Fruit fly (Drosophila melanogaster) whole organism, embryonic: ENCODE data around the gene Hasp.

Experiments used
- Abd-B ChIP-seq: fragments of 200-800 bp; sonication (Bioruptor generic); optimal IDR thresholded peaks from 2 replicates; lab custom pipeline; 2018; ENCODE audit warnings: missing biosample characterization, mild to moderate bottlenecking, missing genetic modification characterization, moderate library complexity
- CG10267 ChIP-seq: fragments of 200-800 bp; sonication (Bioruptor generic); optimal IDR thresholded peaks from 2 replicates; lab custom pipeline; 2018; ENCODE audit warnings: missing biosample characterization, mild to moderate bottlenecking, missing genetic modification characterization, moderate library complexity
- CG10366 ChIP-seq: fragments of 200-800 bp; sonication (Bioruptor generic); IDR thresholded peaks from 2 replicates; pipeline ENCODE4 v1.3.6; 2022; ENCODE audit warnings: missing biosample characterization, missing genetic modification characterization
- CG10462 ChIP-seq: fragments of 200-800 bp; sonication (Bioruptor generic); optimal IDR thresholded peaks from 2 replicates; lab custom pipeline; 2016; ENCODE audit warnings: missing biosample characterization, missing genetic modification characterization
- CG13287 ChIP-seq: fragments of 200-800 bp; sonication (Bioruptor generic); IDR thresholded peaks from 2 replicates; pipeline ENCODE4 v1.3.6; 2022; ENCODE audit warnings: missing biosample characterization, missing genetic modification characterization; ENCODE audit not compliant: partially characterized antibody
- CG14050 ChIP-seq: fragments of 200-800 bp; sonication (Bioruptor generic); IDR thresholded peaks from 3 replicates; pipeline ENCODE4 v1.3.6; 2022; ENCODE audit warnings: missing biosample characterization, missing genetic modification characterization
- CG14441 ChIP-seq: fragments of 200-800 bp; sonication (Bioruptor generic); IDR thresholded peaks from 2 replicates; pipeline ENCODE4 v1.3.6; 2022; ENCODE audit warnings: missing biosample characterization, missing genetic modification characterization
- CG14667 ChIP-seq: fragments of 200-800 bp; sonication (Bioruptor generic); IDR thresholded peaks from 2 replicates; pipeline ENCODE4 v1.3.6; 2022; ENCODE audit warnings: missing biosample characterization, missing genetic modification characterization
- CG15514 ChIP-seq: fragments of 200-800 bp; sonication (Bioruptor generic); optimal IDR thresholded peaks from 3 replicates; lab custom pipeline; 2017; ENCODE audit warnings: missing biosample characterization, missing genetic modification characterization, mild to moderate bottlenecking, moderate library complexity, missing genetic modification reagents
- CG16813 ChIP-seq: fragments of 200-800 bp; sonication (Bioruptor generic); IDR thresholded peaks from 3 replicates; pipeline ENCODE4 v1.3.6; 2022; ENCODE audit warnings: missing biosample characterization, missing genetic modification characterization; ENCODE audit not compliant: partially characterized antibody
- CG17361 ChIP-seq: fragments of 200-800 bp; sonication (Bioruptor generic); IDR thresholded peaks from 3 replicates; pipeline ENCODE4 v1.3.6; 2022; ENCODE audit warnings: missing biosample characterization, missing genetic modification characterization
- CG1832 ChIP-seq: fragments of 200-800 bp; sonication (Bioruptor generic); optimal IDR thresholded peaks from 2 replicates; lab custom pipeline; 2017; ENCODE audit warnings: missing biosample characterization, mild to moderate bottlenecking, missing genetic modification characterization, inconsistent platforms
- CG2712 ChIP-seq: fragments of 200-800 bp; optimal IDR thresholded peaks from 3 replicates; lab custom pipeline; 2019; ENCODE audit warnings: missing biosample characterization, mild to moderate bottlenecking, missing genetic modification characterization, moderate library complexity
- CG30020 ChIP-seq: fragments of 200-800 bp; optimal IDR thresholded peaks from 2 replicates; lab custom pipeline; 2019; ENCODE audit warnings: missing biosample characterization, mild to moderate bottlenecking, missing genetic modification characterization, moderate library complexity
- CG30431 ChIP-seq: fragments of 200-800 bp; sonication (Bioruptor generic); optimal IDR thresholded peaks from 2 replicates; lab custom pipeline; 2017; ENCODE audit warnings: missing biosample characterization, missing genetic modification characterization
- CG31224 ChIP-seq: fragments of 200-800 bp; sonication (Bioruptor generic); IDR thresholded peaks from 2 replicates; pipeline ENCODE4 v1.3.6; 2022; ENCODE audit warnings: missing biosample characterization, missing genetic modification characterization
- CG33213 ChIP-seq: fragments of 200-800 bp; sonication (Bioruptor generic); optimal IDR thresholded peaks from 3 replicates; lab custom pipeline; 2016; ENCODE audit warnings: missing biosample characterization, missing genetic modification characterization
- CG34376 ChIP-seq: fragments of 200-800 bp; sonication (Bioruptor generic); optimal IDR thresholded peaks from 2 replicates; lab custom pipeline; 2018; ENCODE audit warnings: missing biosample characterization, mild to moderate bottlenecking, missing genetic modification characterization
- CG4328 ChIP-seq: fragments of 200-800 bp; sonication (Bioruptor generic); optimal IDR thresholded peaks from 3 replicates; lab custom pipeline; 2017; ENCODE audit warnings: missing biosample characterization, missing genetic modification reagents, missing genetic modification characterization
- CG4820 ChIP-seq: fragments of 200-800 bp; sonication (Bioruptor generic); optimal IDR thresholded peaks from 3 replicates; lab custom pipeline; 2016; ENCODE audit warnings: missing biosample characterization, missing genetic modification characterization
- CG6254 ChIP-seq: fragments of 200-800 bp; sonication (Bioruptor generic); optimal IDR thresholded peaks from 3 replicates; lab custom pipeline; 2017; ENCODE audit warnings: mild to moderate bottlenecking, missing biosample characterization, missing genetic modification reagents, missing genetic modification characterization
- CG6791 ChIP-seq: fragments of 200-800 bp; sonication (Bioruptor generic); IDR thresholded peaks from 3 replicates; pipeline ENCODE4 v1.3.6; 2022; ENCODE audit warnings: missing biosample characterization, missing genetic modification characterization; ENCODE audit not compliant: partially characterized antibody
- CG7987 ChIP-seq: fragments of 200-800 bp; sonication (Bioruptor generic); optimal IDR thresholded peaks from 2 replicates; lab custom pipeline; 2018; ENCODE audit warnings: missing biosample characterization, mild to moderate bottlenecking, missing genetic modification characterization, moderate library complexity
- CG9437 ChIP-seq: fragments of 200-800 bp; sonication (Bioruptor generic); optimal IDR thresholded peaks from 2 replicates; lab custom pipeline; 2018; ENCODE audit warnings: missing biosample characterization, mild to moderate bottlenecking, missing genetic modification characterization
- Dll ChIP-seq: fragments of 200-800 bp; sonication (Bioruptor generic); IDR thresholded peaks from 4 replicates; pipeline ENCODE4 v1.3.6; 2022; ENCODE audit warnings: missing biosample characterization, missing genetic modification characterization; ENCODE audit not compliant: partially characterized antibody
- Doc3 ChIP-seq: fragments of 200-800 bp; sonication (Bioruptor generic); IDR thresholded peaks from 3 replicates; pipeline ENCODE4 v1.3.6; 2022; ENCODE audit warnings: missing biosample characterization, missing genetic modification characterization; ENCODE audit not compliant: partially characterized antibody
- Ets97D ChIP-seq: fragments of 200-800 bp; sonication (Bioruptor generic); optimal IDR thresholded peaks from 3 replicates; lab custom pipeline; 2016; ENCODE audit warnings: missing biosample characterization, missing genetic modification characterization
- Hr51 ChIP-seq, 2 experiments: fragments of 200-800 bp; sonication (Bioruptor generic); optimal IDR thresholded peaks; 2 replicates in 1 of 2; 3 replicates in 1 of 2; lab custom pipeline; 2016 to 2018; ENCODE audit warnings: missing biosample characterization in 2 of 2, missing genetic modification characterization in 2 of 2, mild to moderate bottlenecking in 1 of 2, moderate library complexity in 1 of 2
- Lhr ChIP-seq: fragments of 200-800 bp; sonication (Bioruptor generic); optimal IDR thresholded peaks from 3 replicates; lab custom pipeline; 2017; ENCODE audit warnings: mild to moderate bottlenecking, missing biosample characterization, missing genetic modification reagents, missing genetic modification characterization
- Myb ChIP-seq: fragments of 200-800 bp; sonication (Bioruptor generic); optimal IDR thresholded peaks from 2 replicates; lab custom pipeline; 2016; ENCODE audit warnings: missing biosample characterization, missing genetic modification characterization
- NFAT ChIP-seq: fragments of 200-800 bp; sonication (Bioruptor generic); IDR thresholded peaks from 2 replicates; pipeline ENCODE4 v1.3.6; 2022; ENCODE audit warnings: missing biosample characterization, missing genetic modification characterization
- Scr ChIP-seq: fragments of 200-800 bp; sonication (Bioruptor generic); IDR thresholded peaks from 2 replicates; pipeline ENCODE4 v1.3.6; 2022; ENCODE audit warnings: missing biosample characterization, missing genetic modification characterization; ENCODE audit not compliant: partially characterized antibody
- Side ChIP-seq: fragments of 200-800 bp; sonication (Bioruptor generic); optimal IDR thresholded peaks from 2 replicates; lab custom pipeline; 2016; ENCODE audit warnings: missing biosample characterization, missing genetic modification characterization
- az2 ChIP-seq: fragments of 200-800 bp; sonication (Bioruptor generic); optimal IDR thresholded peaks from 3 replicates; lab custom pipeline; 2016; ENCODE audit warnings: missing biosample characterization, missing genetic modification characterization
- cas ChIP-seq: fragments of 200-800 bp; sonication (Bioruptor generic); IDR thresholded peaks from 2 replicates; pipeline ENCODE4 v1.3.6; 2022; ENCODE audit warnings: missing biosample characterization, missing genetic modification characterization
- cato ChIP-seq: fragments of 200-800 bp; sonication (Bioruptor generic); optimal IDR thresholded peaks from 2 replicates; lab custom pipeline; 2016; ENCODE audit warnings: missing biosample characterization, missing genetic modification characterization, borderline replicate concordance
- caup ChIP-seq: fragments of 200-800 bp; sonication (Bioruptor generic); optimal IDR thresholded peaks from 3 replicates; lab custom pipeline; 2017; ENCODE audit warnings: missing biosample characterization, mild to moderate bottlenecking, missing genetic modification characterization, moderate library complexity; ENCODE audit not compliant: severe bottlenecking
- chinmo ChIP-seq: fragments of 200-800 bp; sonication (Bioruptor generic); IDR thresholded peaks from 4 replicates; pipeline ENCODE4 v1.3.6; 2022; ENCODE audit warnings: missing biosample characterization, missing genetic modification characterization; ENCODE audit not compliant: partially characterized antibody
- dmrt11E ChIP-seq: fragments of 200-800 bp; sonication (Bioruptor generic); optimal IDR thresholded peaks from 3 replicates; lab custom pipeline; 2018; ENCODE audit warnings: missing biosample characterization, mild to moderate bottlenecking, missing genetic modification characterization, moderate library complexity
- fd102C ChIP-seq: fragments of 200-800 bp; sonication (Bioruptor generic); optimal IDR thresholded peaks from 2 replicates; lab custom pipeline; 2018; ENCODE audit warnings: missing biosample characterization, mild to moderate bottlenecking, missing genetic modification characterization, moderate library complexity
- hbn ChIP-seq: fragments of 200-800 bp; sonication (Bioruptor generic); IDR thresholded peaks from 2 replicates; pipeline ENCODE4 v1.3.6; 2022; ENCODE audit warnings: missing biosample characterization, missing genetic modification characterization; ENCODE audit not compliant: partially characterized antibody
- lilli ChIP-seq: fragments of 200-800 bp; sonication (Bioruptor generic); optimal IDR thresholded peaks from 3 replicates; lab custom pipeline; 2016; ENCODE audit warnings: missing biosample characterization, missing genetic modification characterization
- prd ChIP-seq, 3 experiments: fragments of >200 bp in 2 of 3; fragments of 200-800 bp in 1 of 3; sonication (Bioruptor generic) in 1 of 3; optimal IDR thresholded peaks in 2 of 3; IDR thresholded peaks in 1 of 3; 2 replicates in 2 of 3; 3 replicates in 1 of 3; pipeline versions ENCODE4 v1.3.6 to Lab custom; 2017 to 2022; ENCODE audit warnings: missing biosample characterization in 1 of 3, missing genetic modification characterization in 1 of 3
- slbo ChIP-seq: fragments of 200-800 bp; sonication (Bioruptor generic); IDR thresholded peaks from 2 replicates; pipeline ENCODE4 v1.3.6; 2022; ENCODE audit warnings: missing biosample characterization, missing genetic modification characterization
- slou ChIP-seq: fragments of 200-800 bp; sonication (Bioruptor generic); optimal IDR thresholded peaks from 3 replicates; lab custom pipeline; 2016; ENCODE audit warnings: missing biosample characterization, missing genetic modification characterization
- trem ChIP-seq: fragments of 200-800 bp; optimal IDR thresholded peaks from 3 replicates; lab custom pipeline; 2019; ENCODE audit warnings: missing biosample characterization, mild to moderate bottlenecking, missing genetic modification characterization, moderate library complexity
- wor ChIP-seq: fragments of 200-800 bp; sonication (Bioruptor generic); IDR thresholded peaks from 2 replicates; pipeline ENCODE4 v1.3.6; 2022; ENCODE audit warnings: missing biosample characterization, missing genetic modification characterization
- zfh1 ChIP-seq: fragments of 200-800 bp; sonication (Bioruptor generic); IDR thresholded peaks from 3 replicates; pipeline ENCODE4 v1.3.6; 2022; ENCODE audit warnings: missing biosample characterization, missing genetic modification characterization

Hasp gene

dm6 chr2L:19565233-19565898 lies 48.4 kb upstream of the Hasp start, which contains the start of gene CG13077 (continued):
- TF ChIP-seq prd (optimal IDR thresholded peaks at IDR 0.05; lab: Kevin White, UChicago) (no peak), prd (GFP tag; IDR thresholded peaks at IDR 0.05; lab: Robert Waterston, UW) (no peak), CG16813 (GFP tag; lab: Robert Waterston, UW) (no peak), CG14667 (GFP tag; lab: Robert Waterston, UW) (no peak), zfh1 (GFP tag; lab: Robert Waterston, UW) (no peak), chinmo (GFP tag; lab: Robert Waterston, UW) (0 out of 4 replicates have a peak, but pooled peaks have one; percentile 63), CG10267 (tag; lab: Kevin White, UChicago) (peak; percentile 87), CG30431 (GFP tag; lab: Kevin White, UChicago) (no peak), CG31224 (GFP tag; lab: Robert Waterston, UW) (no peak), slou (no peak), CG1832 (GFP tag; lab: Kevin White, UChicago) (no peak), CG10462 (GFP tag; lab: Kevin White, UChicago) (no peak), CG34376 (GFP tag; lab: Kevin White, UChicago) (no peak), CG4820 (GFP tag; lab: Kevin White, UChicago) (no peak), Scr (GFP tag; lab: Robert Waterston, UW) (0 out of 2 replicates have a peak, but pooled peaks have one; percentile 34), Side (GFP tag; lab: Kevin White, UChicago) (no peak), wor (GFP tag; lab: Robert Waterston, UW) (no peak), CG4328 (GFP tag; lab: Kevin White, UChicago) (no peak), CG7987 (GFP tag; lab: Kevin White, UChicago) (no peak), CG15514 (GFP tag; lab: Kevin White, UChicago) (no peak), CG6791 (GFP tag; lab: Robert Waterston, UW) (peak; percentile 79), lilli (no peak), CG9437 (peak; percentile 98), CG14441 (GFP tag; lab: Robert Waterston, UW) (no peak), trem (tag; lab: Kevin White, UChicago) (peak; percentile 14), fd102C (GFP tag; lab: Kevin White, UChicago) (no peak), Ets97D (GFP tag; lab: Kevin White, UChicago) (no peak), hbn (peak; percentile 74; the same call in 1 of the 2 replicates), Doc3 (GFP tag; lab: Robert Waterston, UW) (peak; percentile 76; the same call in 2 of the 3 replicates), caup (GFP tag; lab: Kevin White, UChicago) (no peak), Hr51 (GFP tag; optimal IDR thresholded peaks at IDR 0.05; lab: Kevin White, UChicago) (no peak), Myb (GFP tag; lab: Kevin White, UChicago) (no peak), cato (GFP tag; lab: Kevin White, UChicago) (no peak), slbo (GFP tag; lab: Robert Waterston, UW) (no peak), CG14050 (no peak), Abd-B (GFP tag; lab: Kevin White, UChicago) (peak; percentile 2), CG2712 (tag; lab: Kevin White, UChicago) (no peak), az2 (no peak), CG13287 (GFP tag; lab: Robert Waterston, UW) (peak; percentile 68), dmrt11E (tag; lab: Kevin White, UChicago) (no peak), CG10366 (GFP tag; lab: Robert Waterston, UW) (no peak), cas (GFP tag; lab: Robert Waterston, UW) (no peak), Lhr (GFP tag; lab: Kevin White, UChicago) (peak; percentile 13), CG33213 (GFP tag; lab: Kevin White, UChicago) (no peak), Dll (GFP tag; lab: Robert Waterston, UW) (peak; percentile 68), NFAT (no peak), CG6254 (GFP tag; lab: Kevin White, UChicago) (no peak), CG30020 (tag; lab: Kevin White, UChicago) (no peak), CG17361 (GFP tag; lab: Robert Waterston, UW) (no peak)
